Worm (Caenorhabditis elegans) whole organism, early embryonic: ENCODE results near the gene srb-12.

ENCODE experiments used
- aly-1 ChIP-seq: sonication (generic microtip); optimal IDR thresholded peaks from 2 replicates; lab custom pipeline; 2016; ENCODE audit warnings: missing genetic modification characterization, missing compliant biosample characterization
- ama-1 ChIP-seq: fragments of 150-350 bp; optimal IDR thresholded peaks from 2 replicates; lab custom pipeline; 2014
- ceh-36 ChIP-seq: sonication (generic microtip); optimal IDR thresholded peaks from 2 replicates; lab custom pipeline; 2016; ENCODE audit warnings: missing genetic modification characterization, inconsistent platforms, missing compliant biosample characterization
- flt-1 ChIP-seq: fragments of 200-800 bp; sonication (Bioruptor generic); IDR thresholded peaks from 2 replicates; pipeline ENCODE4 v1.3.6; 2022; ENCODE audit warnings: missing genetic modification characterization, missing compliant biosample characterization
- hmbx-1 ChIP-seq: sonication (generic microtip); optimal IDR thresholded peaks from 2 replicates; lab custom pipeline; 2016; ENCODE audit warnings: mild to moderate bottlenecking, missing genetic modification characterization, missing compliant biosample characterization
- hnd-1 ChIP-seq: sonication (generic microtip); optimal IDR thresholded peaks from 2 replicates; lab custom pipeline; 2016; ENCODE audit warnings: missing genetic modification characterization, missing compliant biosample characterization
- scrt-1 ChIP-seq: fragments of 200-800 bp; sonication (Bioruptor generic); IDR thresholded peaks from 2 replicates; pipeline ENCODE4 v1.3.6; 2022; ENCODE audit warnings: missing genetic modification characterization, missing compliant biosample characterization
- sea-1 ChIP-seq: fragments of 200-800 bp; sonication (Bioruptor generic); conservative IDR thresholded peaks from 2 replicates; pipeline ENCODE4 v1.3.6; 2022; ENCODE audit warnings: missing genetic modification characterization, missing compliant biosample characterization
- tbx-37 ChIP-seq: fragments of 200-800 bp; sonication (Bioruptor generic); conservative IDR thresholded peaks from 2 replicates; pipeline ENCODE4 v1.3.6; 2022; ENCODE audit warnings: missing genetic modification reagents, missing genetic modification characterization, missing compliant biosample characterization

ce11 chrII:5103784-5104457, 50.5 kb downstream of the srb-12 start, which contains the start of the genes C04G6.11 and mpk-2:
- TF ChIP-seq hmbx-1 (tag; lab: Kevin White, UChicago): no peak
- no peak for TF ChIP-seq sea-1 (GFP tag; lab: Robert Waterston, UW)
- TF ChIP-seq ama-1 (lab: Kevin White, UChicago): no peak
- TF ChIP-seq tbx-37 (GFP tag; lab: Robert Waterston, UW): no peak
- no peak for TF ChIP-seq flt-1 (GFP tag; lab: Robert Waterston, UW)
- no peak for TF ChIP-seq aly-1 (tag; lab: Kevin White, UChicago)
- no peak for TF ChIP-seq hnd-1
- TF ChIP-seq ceh-36 (tag; lab: Kevin White, UChicago): no peak
- TF ChIP-seq scrt-1 (GFP tag; lab: Robert Waterston, UW): no peak
